Worm (Caenorhabditis elegans): ENCODE measurements around the gene ZC116.5.

ce11 chrV:12634746-12635145, 26.0 kb upstream of the ZC116.5 start:
- TF ChIP-seq efl-1 (optimal IDR thresholded peaks at IDR 0.05) (no peak), efl-1 (GFP tag; optimal IDR thresholded peaks at IDR 0.05 in 1 of 2) (peak in 1 of 2 experiments; percentile 80), lin-39 (tag; optimal IDR thresholded peaks at IDR 0.05) (no peak), lsy-2 (tag; optimal IDR thresholded peaks at IDR 0.05) (no peak), blmp-1 (tag; optimal IDR thresholded peaks at IDR 0.05) (no peak), alr-1 (tag; optimal IDR thresholded peaks at IDR 0.05; ENCODE audit: borderline replicate concordance) (no peak), nhr-12 (tag; optimal IDR thresholded peaks at IDR 0.05) (no peak), ceh-82 (tag; optimal IDR thresholded peaks at IDR 0.05) (no peak), egl-27 (tag; optimal IDR thresholded peaks at IDR 0.05) (no peak), fkh-10 (GFP tag; optimal IDR thresholded peaks at IDR 0.05) (no peak), lin-15B (tag; optimal IDR thresholded peaks at IDR 0.05) (no peak), zag-1 (tag; optimal IDR thresholded peaks at IDR 0.05) (no peak), elt-3 (tag; optimal IDR thresholded peaks at IDR 0.05) (no peak), pqm-1 (tag; optimal IDR thresholded peaks at IDR 0.05) (no peak), unc-62 (GFP tag; optimal IDR thresholded peaks at IDR 0.05) (no peak)
